Worm (Caenorhabditis elegans) whole organism, L4 larva: ENCODE results near the gene wht-3.

Experiments
- D1046.2 ChIP-seq: fragments of 200-800 bp; sonication (Bioruptor generic); IDR thresholded peaks from 2 replicates; pipeline ENCODE4 v1.3.6; 2022; ENCODE audit warnings: missing genetic modification characterization, missing compliant biosample characterization
- Y48G9A.11 ChIP-seq: fragments of 200-800 bp; sonication (Bioruptor generic); IDR thresholded peaks from 2 replicates; pipeline ENCODE4 v1.3.6; 2022; ENCODE audit warnings: missing genetic modification reagents, missing genetic modification characterization, missing compliant biosample characterization
- Y5F2A.4 ChIP-seq: fragments of 200-800 bp; sonication (Bioruptor generic); optimal IDR thresholded peaks from 2 replicates; lab custom pipeline; 2018; ENCODE audit warnings: mild to moderate bottlenecking, missing genetic modification characterization, missing compliant biosample characterization
- Y75B8A.6 ChIP-seq: fragments of 200-800 bp; sonication (Bioruptor generic); IDR thresholded peaks from 2 replicates; pipeline ENCODE4 v1.3.6; 2022; ENCODE audit warnings: missing genetic modification reagents, missing genetic modification characterization, missing compliant biosample characterization
- ZK337.2 ChIP-seq: fragments of 200-800 bp; sonication (Bioruptor generic); IDR thresholded peaks from 2 replicates; pipeline ENCODE4 v1.3.6; 2022; ENCODE audit warnings: missing genetic modification reagents, missing genetic modification characterization, missing compliant biosample characterization
- ZK546.5 ChIP-seq, 2 experiments: sonication (generic microtip); optimal IDR thresholded peaks; 2 replicates each; lab custom pipeline; 2017; ENCODE audit warnings: missing biosample characterization in 2 of 2, missing genetic modification characterization in 2 of 2
- ama-1 ChIP-seq: fragments of 150-350 bp; optimal IDR thresholded peaks from 2 replicates; lab custom pipeline; 2014; ENCODE audit warnings: inconsistent platforms, mixed read lengths
- attf-4 ChIP-seq: sonication (generic microtip); optimal IDR thresholded peaks from 3 replicates; lab custom pipeline; 2017; ENCODE audit warnings: missing biosample characterization, missing genetic modification characterization
- ceh-20 ChIP-seq: fragments of 200-800 bp; sonication (Bioruptor generic); IDR thresholded peaks from 2 replicates; pipeline ENCODE4 v1.3.6; 2022; ENCODE audit warnings: missing genetic modification reagents, missing genetic modification characterization, missing compliant biosample characterization
- ceh-32 ChIP-seq: sonication (generic microtip); optimal IDR thresholded peaks from 2 replicates; lab custom pipeline; 2016; ENCODE audit warnings: mild to moderate bottlenecking, missing genetic modification characterization, missing compliant biosample characterization; ENCODE audit not compliant: poor library complexity
- ceh-44 ChIP-seq: fragments of 200-800 bp; sonication (Bioruptor generic); IDR thresholded peaks from 2 replicates; pipeline ENCODE4 v1.3.6; 2022; ENCODE audit warnings: missing genetic modification reagents, missing genetic modification characterization, missing compliant biosample characterization
- ceh-82 ChIP-seq: sonication (generic microtip); optimal IDR thresholded peaks from 2 replicates; lab custom pipeline; 2017; ENCODE audit warnings: missing biosample characterization, missing genetic modification characterization
- ces-1 ChIP-seq: fragments of 150-350 bp; sonication (generic microtip); optimal IDR thresholded peaks from 4 replicates; lab custom pipeline; 2014; ENCODE audit warnings: missing biosample characterization, missing genetic modification reagents, missing genetic modification characterization
- cey-2 ChIP-seq: sonication (generic microtip); optimal IDR thresholded peaks from 3 replicates; lab custom pipeline; 2017; ENCODE audit warnings: missing genetic modification characterization, mild to moderate bottlenecking, missing compliant biosample characterization, antibody characterized with exemption, borderline replicate concordance; ENCODE audit not compliant: insufficient read depth
- ctbp-1 ChIP-seq: fragments of 200-800 bp; sonication (Bioruptor generic); IDR thresholded peaks from 2 replicates; pipeline ENCODE4 v1.3.6; 2022; ENCODE audit warnings: missing genetic modification reagents, missing genetic modification characterization, missing compliant biosample characterization
- daf-12 ChIP-seq: fragments of 150-350 bp; optimal IDR thresholded peaks from 2 replicates; lab custom pipeline; 2014; ENCODE audit warnings: missing biosample characterization, missing genetic modification reagents, missing genetic modification characterization
- dmd-9 ChIP-seq: fragments of 200-800 bp; sonication (Bioruptor generic); IDR thresholded peaks from 2 replicates; pipeline ENCODE4 v1.3.6; 2022; ENCODE audit warnings: missing genetic modification reagents, missing genetic modification characterization, missing compliant biosample characterization
- dpl-1 ChIP-seq: fragments of 150-350 bp; optimal IDR thresholded peaks from 2 replicates; lab custom pipeline; 2014; ENCODE audit warnings: missing biosample characterization, missing genetic modification reagents, missing genetic modification characterization
- dve-1 ChIP-seq: sonication (generic microtip); optimal IDR thresholded peaks from 2 replicates; lab custom pipeline; 2017; ENCODE audit warnings: antibody characterized with exemption, mild to moderate bottlenecking, missing genetic modification characterization, missing compliant biosample characterization; ENCODE audit not compliant: insufficient read depth
- gei-8 ChIP-seq: fragments of 200-800 bp; sonication (Bioruptor generic); optimal IDR thresholded peaks from 2 replicates; lab custom pipeline; 2018; ENCODE audit warnings: mild to moderate bottlenecking, missing genetic modification characterization, missing compliant biosample characterization
- hif-1 ChIP-seq, 2 experiments: sonication (generic microtip); optimal IDR thresholded peaks; 2 replicates each; lab custom pipeline; 2016 to 2017; ENCODE audit warnings: missing compliant biosample characterization in 2 of 2, missing genetic modification characterization in 2 of 2, missing genetic modification reagents in 2 of 2, missing genotype in 2 of 2, mild to moderate bottlenecking in 1 of 2
- hlh-30 ChIP-seq: sonication (generic microtip); optimal IDR thresholded peaks from 2 replicates; lab custom pipeline; 2017; ENCODE audit warnings: antibody characterized with exemption, mild to moderate bottlenecking, missing genetic modification characterization, missing compliant biosample characterization; ENCODE audit not compliant: insufficient read depth
- lim-7 ChIP-seq: fragments of 200-800 bp; sonication (Bioruptor generic); IDR thresholded peaks from 2 replicates; pipeline ENCODE4 v1.3.6; 2022; ENCODE audit warnings: missing genetic modification characterization, missing compliant biosample characterization
- lin-13 ChIP-seq: fragments of 150-350 bp; optimal IDR thresholded peaks from 2 replicates; lab custom pipeline; 2014; ENCODE audit warnings: missing biosample characterization, missing genetic modification reagents, missing genetic modification characterization
- lin-39 ChIP-seq: fragments of 150-350 bp; optimal IDR thresholded peaks from 2 replicates; lab custom pipeline; 2014; ENCODE audit warnings: missing biosample characterization, missing genetic modification reagents, missing genetic modification characterization
- mdl-1 ChIP-seq, 2 experiments: fragments of 150-350 bp in 1 of 2; sonication (generic microtip) in 1 of 2; optimal IDR thresholded peaks; 2 replicates each; lab custom pipeline; 2014 to 2017; ENCODE audit warnings: missing biosample characterization in 2 of 2, missing genetic modification characterization in 2 of 2
- mep-1 ChIP-seq: fragments of 150-350 bp; sonication (generic microtip); optimal IDR thresholded peaks from 3 replicates; lab custom pipeline; 2014; ENCODE audit warnings: missing biosample characterization, missing genetic modification characterization
- mes-2 ChIP-seq: sonication (generic microtip); optimal IDR thresholded peaks from 2 replicates; lab custom pipeline; 2016; ENCODE audit warnings: missing genotype, mild to moderate bottlenecking, missing genetic modification characterization, missing compliant biosample characterization; ENCODE audit not compliant: poor library complexity, severe bottlenecking
- mxl-2 ChIP-seq: fragments of 200-800 bp; sonication (Bioruptor generic); conservative IDR thresholded peaks from 2 replicates; pipeline ENCODE4 v1.3.6; 2022; ENCODE audit warnings: missing genetic modification reagents, missing genetic modification characterization, missing compliant biosample characterization
- mxl-3 ChIP-seq: fragments of 200-800 bp; sonication (Bioruptor generic); optimal IDR thresholded peaks from 2 replicates; lab custom pipeline; 2018; ENCODE audit warnings: mild to moderate bottlenecking, missing genetic modification characterization, missing compliant biosample characterization
- nhr-41 ChIP-seq: fragments of 200-800 bp; sonication (Bioruptor generic); IDR thresholded peaks from 2 replicates; pipeline ENCODE4 v1.3.6; 2022; ENCODE audit warnings: missing genetic modification reagents, missing genetic modification characterization, missing compliant biosample characterization
- nhr-48 ChIP-seq: sonication (generic microtip); optimal IDR thresholded peaks from 2 replicates; lab custom pipeline; 2016; ENCODE audit warnings: mild to moderate bottlenecking, missing genetic modification characterization, missing compliant biosample characterization
- nhr-77 ChIP-seq: fragments of 150-350 bp; optimal IDR thresholded peaks from 2 replicates; lab custom pipeline; 2014; ENCODE audit warnings: missing biosample characterization, missing genetic modification characterization
- pha-4 ChIP-seq, 2 experiments: fragments of 150-350 bp in 1 of 2; fragments of 200-800 bp in 1 of 2; sonication (Bioruptor generic) in 1 of 2; IDR thresholded peaks in 1 of 2; optimal IDR thresholded peaks in 1 of 2; 2 replicates each; pipeline versions ENCODE4 v1.3.6 to Lab custom; 2014 to 2022; ENCODE audit warnings: missing genetic modification characterization in 2 of 2, missing genetic modification reagents in 2 of 2, missing biosample characterization in 1 of 2, missing compliant biosample characterization in 1 of 2
- php-3 ChIP-seq: fragments of 200-800 bp; sonication (Bioruptor generic); IDR thresholded peaks from 2 replicates; pipeline ENCODE4 v1.3.6; 2022; ENCODE audit warnings: missing genetic modification reagents, missing genetic modification characterization, missing compliant biosample characterization
- sdz-12 ChIP-seq: fragments of 200-800 bp; sonication (Bioruptor generic); optimal IDR thresholded peaks from 2 replicates; lab custom pipeline; 2018; ENCODE audit warnings: mild to moderate bottlenecking, missing genetic modification characterization, missing compliant biosample characterization
- skn-1 ChIP-seq: fragments of 150-350 bp; optimal IDR thresholded peaks from 2 replicates; lab custom pipeline; 2014; ENCODE audit warnings: missing biosample characterization, missing genetic modification characterization
- snpc-4 ChIP-seq: fragments of 150-350 bp; optimal IDR thresholded peaks from 2 replicates; lab custom pipeline; 2014; ENCODE audit warnings: missing biosample characterization, missing genetic modification characterization
- spr-1 ChIP-seq: sonication (generic microtip); optimal IDR thresholded peaks from 2 replicates; lab custom pipeline; 2016; ENCODE audit warnings: mild to moderate bottlenecking, missing genetic modification characterization, missing compliant biosample characterization
- unc-130 ChIP-seq: sonication (generic microtip); optimal IDR thresholded peaks from 2 replicates; lab custom pipeline; 2016; ENCODE audit warnings: missing genetic modification reagents, missing genetic modification characterization, missing compliant biosample characterization
- vab-7 ChIP-seq: fragments of 200-800 bp; sonication (Bioruptor generic); IDR thresholded peaks from 2 replicates; pipeline ENCODE4 v1.3.6; 2022; ENCODE audit warnings: missing genetic modification reagents, missing genetic modification characterization, missing compliant biosample characterization
- zag-1 ChIP-seq: fragments of 150-350 bp; optimal IDR thresholded peaks from 2 replicates; lab custom pipeline; 2014; ENCODE audit warnings: missing biosample characterization, missing genetic modification characterization
- zfp-2 ChIP-seq: sonication (generic microtip); optimal IDR thresholded peaks from 2 replicates; lab custom pipeline; 2016; ENCODE audit warnings: mild to moderate bottlenecking, missing genetic modification characterization, missing compliant biosample characterization
- zip-2 ChIP-seq: fragments of 150-350 bp; optimal IDR thresholded peaks from 2 replicates; lab custom pipeline; 2014; ENCODE audit warnings: missing biosample characterization, missing genetic modification characterization

Gene wht-3

ce11 chrIII:4151548-4152104 is at the start of gene wht-3, which contains the start of gene har-1 (continued):
- TF ChIP-seq ceh-32 (tag; lab: Kevin White, UChicago): no peak
- no peak for TF ChIP-seq hif-1 (tag; optimal IDR thresholded peaks at IDR 0.05; lab: Kevin White, UChicago)
- no peak for TF ChIP-seq Y5F2A.4 (GFP tag; lab: Kevin White, UChicago)
- no peak for TF ChIP-seq daf-12 (tag; lab: Kevin White, UChicago)
- no peak for TF ChIP-seq skn-1 (tag; lab: Kevin White, UChicago)
- TF ChIP-seq mep-1 (tag; lab: Kevin White, UChicago): peak; percentile 4
- no peak for TF ChIP-seq lin-13 (GFP tag; lab: Kevin White, UChicago)
- TF ChIP-seq nhr-48: no peak
- TF ChIP-seq ctbp-1 (GFP tag; lab: Robert Waterston, UW): no peak
- no peak for TF ChIP-seq ceh-20
- no peak for TF ChIP-seq ceh-44 (GFP tag; lab: Robert Waterston, UW)

ce11 chrIII:4196988-4197384 is 45.6 kb upstream of the wht-3 start, which contains the start of gene asd-1:
TSS of gene asd-1 (plus strand) at chrIII:4197285.
- TF ChIP-seq ceh-32 (tag; lab: Kevin White, UChicago) (no peak), mdl-1 (tag; optimal IDR thresholded peaks at IDR 0.05; lab: Kevin White, UChicago) (no peak), php-3 (GFP tag; lab: Robert Waterston, UW) (no peak), ceh-82 (tag; lab: Kevin White, UChicago) (no peak), zip-2 (tag; lab: Kevin White, UChicago) (no peak), zfp-2 (tag; lab: Kevin White, UChicago) (no peak), unc-130 (no peak), sdz-12 (no peak), dve-1 (tag; lab: Kevin White, UChicago) (no peak), Y75B8A.6 (GFP tag; lab: Robert Waterston, UW) (no peak), ZK337.2 (GFP tag; lab: Robert Waterston, UW) (no peak), mxl-3 (no peak), spr-1 (tag; lab: Kevin White, UChicago) (no peak), daf-12 (tag; lab: Kevin White, UChicago) (no peak), lin-39 (tag; lab: Kevin White, UChicago) (no peak), nhr-41 (GFP tag; lab: Robert Waterston, UW) (no peak)
- TF ChIP-seq, all 104 proteins: peak for 0

ce11 chrIII:4196301-4196987 is 45.0 kb upstream of the wht-3 start:
- TF ChIP-seq mxl-2 (GFP tag; lab: Robert Waterston, UW) (no peak), mes-2 (peak; percentile 86), Y75B8A.6 (GFP tag; lab: Robert Waterston, UW) (no peak), nhr-77 (tag; lab: Kevin White, UChicago) (no peak), ZK337.2 (GFP tag; lab: Robert Waterston, UW) (no peak), gei-8 (no peak), snpc-4 (tag; lab: Kevin White, UChicago) (no peak), hif-1 (tag; optimal IDR thresholded peaks at IDR 0.05; lab: Kevin White, UChicago) (peak in 1 of 2 experiments; percentile 67), cey-2 (tag; lab: Kevin White, UChicago) (no peak), vab-7 (GFP tag; lab: Robert Waterston, UW) (no peak), ZK546.5 (tag; optimal IDR thresholded peaks at IDR 0.05; lab: Kevin White, UChicago) (no peak), dpl-1 (GFP tag; lab: Kevin White, UChicago) (peak; percentile 42), lim-7 (GFP tag; lab: Robert Waterston, UW) (no peak), pha-4 (GFP tag; IDR thresholded peaks at IDR 0.05; lab: Robert Waterston, UW) (no peak), pha-4 (tag; optimal IDR thresholded peaks at IDR 0.05; lab: Kevin White, UChicago) (no peak), Y48G9A.11 (GFP tag; lab: Robert Waterston, UW) (peak; percentile 52; the same call in 1 of the 2 replicates), spr-1 (tag; lab: Kevin White, UChicago) (no peak), D1046.2 (no peak), mxl-3 (peak; percentile 38), zag-1 (tag; lab: Kevin White, UChicago) (no peak), hlh-30 (tag; lab: Kevin White, UChicago) (peak; percentile 95), dmd-9 (GFP tag; lab: Robert Waterston, UW) (no peak), ceh-82 (tag; lab: Kevin White, UChicago) (no peak), ces-1 (GFP tag; lab: Kevin White, UChicago) (no peak), attf-4 (tag; lab: Kevin White, UChicago) (no peak), ama-1 (lab: Kevin White, UChicago) (no peak), daf-12 (tag; lab: Kevin White, UChicago) (no peak)
